Worm (Caenorhabditis elegans): ENCODE results near the gene bus-8B.

DNA sequence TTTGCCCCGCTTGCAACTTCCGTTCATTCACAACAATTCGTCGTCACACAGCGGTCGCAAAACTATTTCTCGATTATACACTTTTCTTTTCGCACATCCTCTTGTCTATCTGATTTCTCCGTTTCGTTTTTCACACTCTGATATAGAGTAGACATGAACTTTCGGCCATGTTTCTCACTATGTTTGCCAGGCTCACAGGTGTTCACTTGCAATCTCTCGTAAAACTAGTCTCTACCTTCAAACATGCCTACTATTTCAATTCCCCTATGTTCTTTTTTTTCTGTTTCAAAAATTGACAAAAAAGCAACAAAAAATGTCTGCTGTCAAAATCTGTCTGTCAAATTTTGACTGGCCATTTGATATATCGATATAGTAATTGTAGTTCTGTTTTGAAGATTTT lies 35.9 kb upstream of the bus-8B start:
- TF ChIP-seq zfh-2 (GFP tag; conservative IDR thresholded peaks at IDR 0.05) = no peak
- TF ChIP-seq snpc-4 (GFP tag; optimal IDR thresholded peaks at IDR 0.05) = no peak
- TF ChIP-seq snpc-4 (tag; optimal IDR thresholded peaks at IDR 0.05) = no peak
- TF ChIP-seq ama-1 (optimal IDR thresholded peaks at IDR 0.05) = no peak
- no peak for TF ChIP-seq ama-1 (GFP tag; optimal IDR thresholded peaks at IDR 0.05)
- no peak for TF ChIP-seq lin-35 (GFP tag; optimal IDR thresholded peaks at IDR 0.05)
- TF ChIP-seq B0336.3 (GFP tag; IDR thresholded peaks at IDR 0.05) = no peak
- TF ChIP-seq K11D2.4 (GFP tag; IDR thresholded peaks at IDR 0.05) = no peak

All from whole organism, young adult.